Worm (Caenorhabditis elegans) whole organism, midembryonic: Measurements from ENCODE around the gene ufd-2.

Experiments used
- T22C8.4 ChIP-seq: fragments of 200-800 bp; sonication (Bioruptor generic); IDR thresholded peaks from 2 replicates; pipeline ENCODE4 v1.3.6; 2022; ENCODE audit warnings: missing genetic modification characterization, missing compliant biosample characterization
- cog-1 ChIP-seq: sonication (generic microtip); optimal IDR thresholded peaks from 2 replicates; lab custom pipeline; 2016; ENCODE audit warnings: missing genetic modification characterization, missing compliant biosample characterization
- flt-1 ChIP-seq: fragments of 200-800 bp; sonication (Bioruptor generic); IDR thresholded peaks from 2 replicates; pipeline ENCODE4 v1.3.6; 2022; ENCODE audit warnings: missing genetic modification characterization, missing compliant biosample characterization
- klf-2 ChIP-seq: fragments of 200-800 bp; sonication (Bioruptor generic); conservative IDR thresholded peaks from 2 replicates; pipeline ENCODE4 v1.3.6; 2022; ENCODE audit warnings: missing genetic modification reagents, missing genetic modification characterization, missing compliant biosample characterization
- med-1 ChIP-seq: sonication (generic microtip); optimal IDR thresholded peaks from 2 replicates; lab custom pipeline; 2017; ENCODE audit warnings: missing genetic modification characterization, mild to moderate bottlenecking, missing compliant biosample characterization, antibody characterized with exemption, missing genetic modification reagents; ENCODE audit not compliant: insufficient read depth
- ref-1 ChIP-seq: fragments of 200-800 bp; sonication (Bioruptor generic); conservative IDR thresholded peaks from 2 replicates; pipeline ENCODE4 v1.3.6; 2022; ENCODE audit warnings: missing genetic modification reagents, missing genetic modification characterization, missing compliant biosample characterization
- tab-1 ChIP-seq: fragments of 200-800 bp; sonication (Bioruptor generic); IDR thresholded peaks from 2 replicates; pipeline ENCODE4 v1.3.6; 2022; ENCODE audit warnings: missing genetic modification characterization, missing compliant biosample characterization
- ztf-23 ChIP-seq: fragments of 200-800 bp; sonication (Bioruptor generic); IDR thresholded peaks from 2 replicates; pipeline ENCODE4 v1.3.6; 2022; ENCODE audit warnings: missing genetic modification reagents, missing genetic modification characterization, missing compliant biosample characterization
- ztf-29 ChIP-seq: fragments of 200-800 bp; sonication (Bioruptor generic); IDR thresholded peaks from 2 replicates; pipeline ENCODE4 v1.3.6; 2022; ENCODE audit warnings: missing genetic modification reagents, missing genetic modification characterization, missing compliant biosample characterization

Gene ufd-2

DNA sequence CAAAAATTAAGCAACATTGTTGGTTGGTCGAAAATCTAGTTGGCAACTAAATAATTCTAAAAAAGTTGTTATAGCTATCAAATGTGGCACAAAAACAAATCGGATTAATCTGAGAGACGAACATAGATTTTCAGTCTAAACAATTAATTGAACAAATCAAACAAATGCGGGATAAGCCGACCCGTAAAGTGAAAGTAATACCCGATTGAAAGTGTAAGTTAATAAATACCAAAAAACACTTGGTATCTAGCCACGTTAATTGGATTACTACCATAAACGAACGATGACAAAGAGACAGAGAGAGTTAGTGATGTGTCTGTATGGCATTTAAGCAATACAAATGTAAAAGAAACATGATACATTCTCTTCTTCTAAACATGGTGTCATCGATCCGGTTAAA is 31.4 kb downstream of the ufd-2 start:
- TF ChIP-seq ztf-29 (no peak), ref-1 (GFP tag; lab: Robert Waterston, UW) (no peak), ztf-23 (GFP tag; lab: Robert Waterston, UW) (no peak), T22C8.4 (GFP tag; lab: Robert Waterston, UW) (no peak), klf-2 (GFP tag; lab: Robert Waterston, UW) (no peak), tab-1 (no peak), flt-1 (GFP tag; lab: Robert Waterston, UW) (no peak)

DNA sequence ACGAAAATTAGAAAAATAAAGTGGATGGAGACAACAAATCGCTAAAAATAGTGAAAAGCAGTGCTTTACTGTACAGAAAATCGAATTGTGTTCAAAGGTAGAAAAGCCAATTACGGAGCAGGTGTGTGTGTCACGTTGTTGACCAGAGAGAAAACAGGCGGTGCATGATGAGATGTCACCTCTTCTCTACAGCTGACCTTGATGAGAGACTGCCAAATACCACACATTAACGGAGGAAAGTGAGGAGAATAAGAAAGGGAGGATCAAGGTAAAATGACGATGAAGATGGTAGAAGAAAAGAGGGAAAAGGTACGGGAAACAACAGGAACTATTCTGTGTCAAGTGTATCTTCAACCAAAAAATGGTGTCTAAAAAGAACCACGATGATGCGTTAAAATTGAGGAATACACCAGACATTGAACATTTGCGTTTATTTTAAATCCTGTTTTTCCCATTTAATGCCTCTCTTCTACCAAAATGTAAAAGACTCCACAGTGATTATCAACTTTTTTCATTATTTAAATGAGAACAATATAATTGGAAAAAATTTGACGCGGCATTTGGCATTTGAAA is 36.8 kb downstream of the ufd-2 start:
- no peak for TF ChIP-seq tab-1
- no peak for TF ChIP-seq flt-1 (GFP tag; lab: Robert Waterston, UW)
- no peak for TF ChIP-seq ztf-29
- TF ChIP-seq med-1 (GFP tag; lab: Kevin White, UChicago), result no peak
- no peak for TF ChIP-seq klf-2 (GFP tag; lab: Robert Waterston, UW)
- TF ChIP-seq ref-1 (GFP tag; lab: Robert Waterston, UW), result no peak
- TF ChIP-seq cog-1 (tag; lab: Kevin White, UChicago), result no peak
- TF ChIP-seq T22C8.4 (GFP tag; lab: Robert Waterston, UW), result no peak
- TF ChIP-seq ztf-23 (GFP tag; lab: Robert Waterston, UW), result no peak

DNA sequence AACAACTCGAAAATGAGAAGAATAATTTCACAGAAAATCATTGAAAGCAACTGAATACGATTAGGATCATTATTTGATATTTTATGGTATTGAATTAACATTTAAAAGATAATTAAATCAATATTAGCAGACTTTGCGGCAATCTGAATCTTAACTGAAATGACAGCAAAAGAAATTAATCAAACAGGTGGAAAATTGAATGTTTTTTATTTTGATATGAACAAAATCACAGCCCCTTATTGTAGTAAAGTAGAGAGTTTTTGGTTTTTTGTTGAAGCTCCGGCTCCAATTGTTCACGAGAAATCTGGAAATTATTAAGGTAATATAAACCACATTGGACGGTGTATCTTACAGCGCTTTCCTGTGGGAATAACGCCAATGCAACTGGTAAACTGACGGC is 39.5 kb downstream of the ufd-2 start, which contains the start of gene sre-2:
Gene sre-2, minus strand, starts transcription at position 101 of the 400 bp plus-strand sequence.
- TF ChIP-seq ztf-23 (GFP tag; lab: Robert Waterston, UW) (no peak), cog-1 (tag; lab: Kevin White, UChicago) (no peak)

DNA sequence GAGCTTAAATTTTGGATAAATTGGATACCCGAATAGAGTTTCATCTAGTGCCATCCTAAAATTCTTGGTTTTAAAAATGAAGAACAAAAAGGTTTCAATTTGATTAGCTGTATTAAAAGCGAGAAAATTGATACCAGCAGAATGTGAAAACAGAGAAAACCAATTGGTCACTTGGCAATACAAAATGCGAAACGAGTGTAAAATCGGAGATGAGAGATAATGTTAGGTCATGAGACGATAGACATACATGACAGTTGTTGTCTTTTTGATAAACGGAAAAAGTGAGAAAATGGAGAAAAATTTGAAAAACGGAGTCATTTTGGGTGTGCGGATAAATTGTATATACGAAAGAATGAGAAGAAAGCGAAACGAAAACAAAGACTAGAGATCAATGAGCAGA is 42.5 kb downstream of the ufd-2 start, which contains the start of gene sfxn-5:
Gene sfxn-5, minus strand, starts transcription at position 55 of the 400 bp plus-strand sequence.
- TF ChIP-seq flt-1 (GFP tag; lab: Robert Waterston, UW), result no peak
- TF ChIP-seq ref-1 (GFP tag; lab: Robert Waterston, UW), result no peak
- TF ChIP-seq med-1 (GFP tag; lab: Kevin White, UChicago), result no peak
- TF ChIP-seq klf-2 (GFP tag; lab: Robert Waterston, UW), result no peak
- TF ChIP-seq cog-1 (tag; lab: Kevin White, UChicago), result no peak
- no peak for TF ChIP-seq tab-1
- TF ChIP-seq ztf-29, result no peak
- TF ChIP-seq T22C8.4 (GFP tag; lab: Robert Waterston, UW), result no peak
- no peak for TF ChIP-seq ztf-23 (GFP tag; lab: Robert Waterston, UW)

DNA sequence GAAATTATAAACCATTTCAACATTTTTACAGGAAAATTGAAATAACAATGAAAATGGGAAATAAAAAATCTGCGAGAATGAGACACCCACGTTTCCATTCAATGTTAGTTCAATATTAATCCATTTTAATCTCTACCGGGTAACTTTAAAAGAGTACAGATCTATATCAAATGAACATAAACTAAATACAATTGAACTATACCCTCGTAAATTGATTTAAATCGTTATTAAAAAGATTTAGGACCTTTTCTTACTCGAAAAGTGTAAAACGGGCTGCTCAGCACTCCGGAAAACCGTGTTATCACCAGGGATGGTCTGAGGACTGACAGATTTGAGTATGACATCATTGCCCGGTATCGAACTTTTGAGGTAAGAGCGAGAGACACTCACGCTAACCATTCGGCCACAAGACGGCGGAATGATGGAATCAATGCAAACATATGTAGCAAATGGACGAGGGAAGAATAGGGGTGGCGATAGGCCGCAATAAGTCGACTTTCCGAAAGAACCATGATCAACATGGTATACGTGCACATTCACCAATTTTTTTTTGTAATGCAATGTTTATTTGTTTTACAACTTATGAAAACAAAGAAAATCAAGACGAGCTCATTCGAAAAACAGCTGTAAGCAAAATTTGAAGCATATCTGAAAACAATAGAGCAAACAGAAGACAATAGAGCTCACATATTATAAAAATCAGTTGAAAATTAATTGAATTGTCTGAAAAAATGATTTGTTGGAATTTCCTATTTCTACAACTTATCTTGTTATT is 44.6 kb downstream of the ufd-2 start, which contains the start of the genes chst-1 and C41C4.9:
Gene chst-1, minus strand, starts transcription at position 51 of the 775 bp plus-strand sequence.
Gene C41C4.9, plus strand, starts transcription at position 725 of the 775 bp plus-strand sequence.
- TF ChIP-seq ztf-23 (GFP tag; lab: Robert Waterston, UW) (peak; percentile 94), ref-1 (GFP tag; lab: Robert Waterston, UW) (peak; percentile 89), tab-1 (peak; percentile 97), T22C8.4 (GFP tag; lab: Robert Waterston, UW) (peak; percentile 94), ztf-29 (peak; percentile 92), klf-2 (GFP tag; lab: Robert Waterston, UW) (no peak; the same call in 1 of the 2 replicates), cog-1 (tag; lab: Kevin White, UChicago) (peak; percentile 82), flt-1 (GFP tag; lab: Robert Waterston, UW) (peak; percentile 97), med-1 (GFP tag; lab: Kevin White, UChicago) (peak; percentile 87)

DNA sequence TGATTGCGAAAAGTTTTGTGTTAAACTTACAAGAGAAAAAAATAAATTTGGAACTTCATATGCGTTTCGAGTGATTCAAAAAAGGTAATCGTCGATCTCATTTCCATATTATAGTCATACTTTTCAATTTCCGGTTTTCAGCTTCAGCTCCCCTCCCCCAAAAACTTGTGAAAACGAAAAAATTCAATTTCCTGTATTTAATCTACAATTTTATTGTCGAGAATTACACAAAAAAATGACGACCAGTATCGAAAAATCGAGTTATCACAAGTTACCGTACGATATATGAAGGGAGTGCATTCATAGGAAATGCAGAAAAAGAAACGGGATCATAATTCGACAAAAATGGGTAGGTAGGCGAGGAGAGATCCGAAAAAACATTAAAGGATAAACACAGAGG is 49.5 kb downstream of the ufd-2 start, which contains the start of gene lron-4:
Gene lron-4, minus strand, starts transcription at position 101 of the 400 bp plus-strand sequence.
- no peak for TF ChIP-seq ref-1 (GFP tag; lab: Robert Waterston, UW)
- no peak for TF ChIP-seq med-1 (GFP tag; lab: Kevin White, UChicago)
- no peak for TF ChIP-seq ztf-23 (GFP tag; lab: Robert Waterston, UW)
